Fruit fly (Drosophila melanogaster) whole organism, adult: ENCODE results near the gene htk.

Experiments used
- CG11617 ChIP-seq: fragments of 200-800 bp; sonication (Bioruptor generic); optimal IDR thresholded peaks from 2 replicates; lab custom pipeline; 2017; ENCODE audit warnings: mild to moderate bottlenecking, missing biosample characterization, missing genetic modification reagents, missing genetic modification characterization
- CG12768 ChIP-seq: fragments of 200-800 bp; sonication (Bioruptor generic); optimal IDR thresholded peaks from 2 replicates; lab custom pipeline; 2017; ENCODE audit warnings: missing biosample characterization, missing genetic modification characterization, mild to moderate bottlenecking, moderate library complexity, missing genetic modification reagents
- CG14711 ChIP-seq: fragments of 200-800 bp; sonication (Bioruptor generic); optimal IDR thresholded peaks from 2 replicates; lab custom pipeline; 2018; ENCODE audit warnings: missing biosample characterization, mild to moderate bottlenecking, missing genetic modification characterization, moderate library complexity
- CG1620 ChIP-seq: fragments of 200-800 bp; sonication (Bioruptor generic); optimal IDR thresholded peaks from 2 replicates; lab custom pipeline; 2016; ENCODE audit warnings: missing biosample characterization, missing genetic modification characterization
- CG33017 ChIP-seq: fragments of 200-800 bp; sonication (Bioruptor generic); optimal IDR thresholded peaks from 2 replicates; lab custom pipeline; 2018; ENCODE audit warnings: missing biosample characterization, mild to moderate bottlenecking, missing genetic modification characterization, moderate library complexity
- CG5204 ChIP-seq: fragments of 200-800 bp; sonication (Bioruptor generic); optimal IDR thresholded peaks from 2 replicates; lab custom pipeline; 2016; ENCODE audit warnings: missing biosample characterization, missing genetic modification characterization
- CG7045 ChIP-seq: fragments of 200-800 bp; sonication (Bioruptor generic); optimal IDR thresholded peaks from 2 replicates; lab custom pipeline; 2017; ENCODE audit warnings: missing biosample characterization, mild to moderate bottlenecking, missing genetic modification characterization
- CG7101 ChIP-seq: fragments of 200-800 bp; sonication (Bioruptor generic); optimal IDR thresholded peaks from 2 replicates; lab custom pipeline; 2018; ENCODE audit warnings: missing biosample characterization, mild to moderate bottlenecking, missing genetic modification characterization, moderate library complexity
- Clk ChIP-seq: fragments of 200-800 bp; sonication (Bioruptor generic); optimal IDR thresholded peaks from 2 replicates; lab custom pipeline; 2017; ENCODE audit warnings: missing biosample characterization, missing genetic modification characterization
- Crg-1 ChIP-seq: fragments of 200-800 bp; sonication (Bioruptor generic); optimal IDR thresholded peaks from 2 replicates; lab custom pipeline; 2016; ENCODE audit warnings: missing biosample characterization, missing genetic modification characterization
- Hr96 ChIP-seq: fragments of 200-800 bp; sonication (Bioruptor generic); optimal IDR thresholded peaks from 2 replicates; lab custom pipeline; 2016; ENCODE audit warnings: missing biosample characterization, missing genetic modification characterization
- Mnt ChIP-seq: fragments of 200-800 bp; sonication (Bioruptor generic); optimal IDR thresholded peaks from 2 replicates; lab custom pipeline; 2016; ENCODE audit warnings: missing biosample characterization, mild to moderate bottlenecking, missing genetic modification characterization
- bab1 ChIP-seq: fragments of 200-800 bp; sonication (Bioruptor generic); optimal IDR thresholded peaks from 3 replicates; lab custom pipeline; 2019; ENCODE audit warnings: missing biosample characterization, mild to moderate bottlenecking, missing genetic modification characterization, moderate library complexity
- cic ChIP-seq: fragments of 200-800 bp; sonication (Bioruptor generic); optimal IDR thresholded peaks from 2 replicates; lab custom pipeline; 2017; ENCODE audit warnings: missing biosample characterization, mild to moderate bottlenecking, missing genetic modification characterization, moderate library complexity
- cnc ChIP-seq, 2 experiments: fragments of >200 bp; optimal IDR thresholded peaks; 2 replicates each; lab custom pipeline; 2017
- kay ChIP-seq: fragments of 200-800 bp; sonication (Bioruptor generic); peaks from one replicate; lab custom pipeline; 2016; ENCODE audit warnings: missing biosample characterization, missing genetic modification characterization, borderline replicate concordance
- ovo ChIP-seq: fragments of 200-800 bp; sonication (Bioruptor generic); optimal IDR thresholded peaks from 2 replicates; lab custom pipeline; 2016; ENCODE audit warnings: missing biosample characterization, missing genetic modification characterization
- pad ChIP-seq: fragments of 200-800 bp; sonication (Bioruptor generic); optimal IDR thresholded peaks from 3 replicates; lab custom pipeline; 2017; ENCODE audit warnings: missing biosample characterization, missing genetic modification characterization, mild to moderate bottlenecking, moderate library complexity, missing genetic modification reagents
- tj ChIP-seq: fragments of 200-800 bp; sonication (Bioruptor generic); optimal IDR thresholded peaks from 3 replicates; lab custom pipeline; 2017; ENCODE audit warnings: missing biosample characterization, mild to moderate bottlenecking, missing genetic modification characterization, moderate library complexity
- toe ChIP-seq: fragments of 200-800 bp; sonication (Bioruptor generic); optimal IDR thresholded peaks from 2 replicates; lab custom pipeline; 2016; ENCODE audit warnings: missing biosample characterization, missing genetic modification characterization

htk gene

DNA sequence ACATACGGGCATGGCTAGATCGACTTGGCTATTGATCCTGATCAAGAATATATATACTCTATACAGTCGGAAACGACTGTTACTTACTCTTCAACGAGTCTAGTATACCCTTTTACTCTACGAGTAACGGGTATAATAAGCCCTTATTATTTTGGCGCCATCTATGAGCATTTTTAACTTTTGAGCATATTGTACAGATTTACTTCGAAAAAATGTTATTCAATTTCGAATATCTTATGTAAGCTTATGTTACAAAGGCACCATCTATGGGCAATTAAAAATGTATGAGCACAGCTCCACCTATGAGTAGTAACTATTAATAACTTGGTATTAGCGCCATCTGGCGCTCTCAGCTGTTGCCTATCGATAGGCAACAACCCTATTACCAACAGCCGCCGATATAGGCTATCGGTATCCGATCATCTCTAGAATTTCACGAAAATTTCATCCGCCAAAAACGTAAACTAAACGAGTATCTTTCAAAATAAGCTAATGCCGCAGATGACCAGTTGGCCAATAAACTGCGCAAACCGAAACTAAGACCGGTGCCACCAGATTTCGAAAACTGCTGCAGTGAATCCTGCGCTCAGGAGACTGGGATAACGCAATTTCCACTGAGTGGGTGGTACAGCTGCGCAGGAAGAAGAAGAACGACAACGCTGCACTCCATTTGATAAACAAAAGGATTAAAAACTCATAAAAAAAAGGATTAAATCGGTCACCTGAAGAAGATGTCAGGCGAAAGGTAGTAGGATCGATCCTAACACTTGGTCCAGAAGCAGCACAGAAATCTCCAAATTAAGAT lies at the start of gene htk:
Gene htk (plus strand): TSS at position 435 of the 805 bp plus-strand sequence.
- TF ChIP-seq CG12768 (GFP tag; lab: Kevin White, UChicago): no peak
- TF ChIP-seq CG11617 (GFP tag; lab: Kevin White, UChicago): peak; percentile 5
- TF ChIP-seq Crg-1: peak; percentile 70
- no peak for TF ChIP-seq kay (GFP tag; lab: Kevin White, UChicago)
- peak; percentile 78 for TF ChIP-seq bab1 (GFP tag; lab: Kevin White, UChicago)
- no peak for TF ChIP-seq cic (GFP tag; lab: Kevin White, UChicago)
- TF ChIP-seq CG7045: no peak
- peak; percentile 80 for TF ChIP-seq CG7101 (tag; lab: Kevin White, UChicago)
- TF ChIP-seq Hr96 (GFP tag; lab: Kevin White, UChicago): peak; percentile 61
- peak; percentile 60 for TF ChIP-seq pad (GFP tag; lab: Kevin White, UChicago)
- peak; percentile 23 for TF ChIP-seq tj (GFP tag; lab: Kevin White, UChicago)
- TF ChIP-seq CG1620 (GFP tag; lab: Kevin White, UChicago): peak; percentile 88
- no peak for TF ChIP-seq CG5204
- no peak for TF ChIP-seq cnc (optimal IDR thresholded peaks at IDR 0.05; lab: Kevin White, UChicago)
- TF ChIP-seq Clk: no peak
- TF ChIP-seq CG33017 (tag; lab: Kevin White, UChicago): no peak
- TF ChIP-seq Mnt: peak; percentile 70
- TF ChIP-seq toe (GFP tag; lab: Kevin White, UChicago): no peak
- peak; percentile 96 for TF ChIP-seq CG14711 (tag; lab: Kevin White, UChicago)
- TF ChIP-seq ovo (GFP tag; lab: Kevin White, UChicago): peak; percentile 77

DNA sequence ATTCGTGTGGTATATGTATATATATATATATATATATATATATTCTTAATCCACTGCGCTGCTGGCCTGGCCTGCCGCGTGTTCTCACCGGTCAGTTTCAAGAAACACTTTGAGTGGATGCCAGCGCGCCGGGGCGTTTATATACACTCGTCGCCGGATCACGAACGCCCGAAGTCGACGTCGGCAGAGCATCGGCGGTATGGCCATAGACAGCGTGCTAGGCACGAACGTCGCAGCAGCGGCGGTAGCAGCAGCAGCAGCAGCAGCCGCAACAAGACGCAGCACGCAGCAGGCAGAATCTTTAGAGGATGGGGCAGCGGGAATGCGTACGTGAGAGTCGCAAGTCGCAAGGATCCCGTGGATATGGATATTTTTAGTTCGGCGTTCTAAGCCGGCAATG lies 45.9 kb upstream of the htk start, which contains the start of gene bnb:
Gene bnb (minus strand): TSS at position 121 of the 400 bp plus-strand sequence.
- TF ChIP-seq CG33017 (tag; lab: Kevin White, UChicago) (no peak), tj (GFP tag; lab: Kevin White, UChicago) (no peak), CG12768 (GFP tag; lab: Kevin White, UChicago) (no peak), pad (GFP tag; lab: Kevin White, UChicago) (no peak), CG14711 (tag; lab: Kevin White, UChicago) (no peak), Clk (no peak), cnc (optimal IDR thresholded peaks at IDR 0.05; lab: Kevin White, UChicago) (no peak), toe (GFP tag; lab: Kevin White, UChicago) (no peak), ovo (GFP tag; lab: Kevin White, UChicago) (no peak), Crg-1 (no peak)

DNA sequence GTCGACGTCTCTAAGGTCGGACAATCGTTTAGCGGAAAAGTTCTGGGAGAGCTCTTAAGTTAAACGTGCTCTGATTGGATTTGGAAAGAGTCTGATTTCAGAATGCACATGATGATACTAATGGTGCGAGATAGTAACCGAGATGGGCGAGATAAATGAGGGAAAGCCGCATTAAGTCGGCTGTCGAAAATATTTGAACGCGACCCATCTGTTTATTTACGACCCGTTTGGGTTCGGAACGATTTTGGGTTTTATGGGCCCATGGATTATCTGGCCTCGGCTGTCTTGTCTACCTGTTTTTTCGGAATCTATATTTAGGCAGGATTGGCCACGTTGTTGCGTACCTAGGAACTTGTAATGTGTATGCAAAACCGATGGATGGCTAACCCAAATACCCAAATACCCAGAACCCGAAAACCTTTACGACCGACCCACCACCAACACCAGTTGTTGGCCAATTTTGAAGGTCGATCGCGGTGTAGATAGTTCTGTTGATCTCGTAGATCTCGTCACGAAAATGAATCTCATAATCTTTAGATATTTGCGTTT lies 44.1 kb upstream of the htk start:
- TF ChIP-seq bab1 (GFP tag; lab: Kevin White, UChicago) (no peak), tj (GFP tag; lab: Kevin White, UChicago) (no peak), cnc (optimal IDR thresholded peaks at IDR 0.05; lab: Kevin White, UChicago) (no peak), kay (GFP tag; lab: Kevin White, UChicago) (no peak), CG11617 (GFP tag; lab: Kevin White, UChicago) (no peak), CG7101 (tag; lab: Kevin White, UChicago) (no peak), CG1620 (GFP tag; lab: Kevin White, UChicago) (no peak), CG33017 (tag; lab: Kevin White, UChicago) (no peak), CG5204 (no peak), Hr96 (GFP tag; lab: Kevin White, UChicago) (no peak), Mnt (no peak), toe (GFP tag; lab: Kevin White, UChicago) (no peak), CG14711 (tag; lab: Kevin White, UChicago) (no peak), Crg-1 (no peak), CG12768 (GFP tag; lab: Kevin White, UChicago) (no peak), cic (GFP tag; lab: Kevin White, UChicago) (no peak), Clk (no peak), pad (GFP tag; lab: Kevin White, UChicago) (no peak)

DNA sequence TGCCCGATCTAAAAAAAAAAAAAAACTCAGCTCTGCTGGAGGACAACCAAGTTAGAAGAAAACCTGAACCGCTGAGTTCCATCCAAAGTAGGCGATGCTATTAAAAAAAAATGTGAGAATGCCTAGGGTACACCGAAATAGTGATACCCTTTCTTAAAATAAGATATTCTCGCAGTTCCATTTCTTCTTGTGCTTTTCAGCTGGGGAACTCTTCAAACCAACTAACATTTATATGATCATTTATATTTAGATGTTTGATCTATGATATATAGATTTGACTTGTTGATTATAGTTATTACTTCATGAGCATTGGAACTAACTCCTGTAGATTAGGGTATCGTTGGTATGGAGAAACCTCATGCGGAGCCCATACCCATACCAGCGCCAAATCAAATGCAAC lies 43.3 kb upstream of the htk start:
- no peak for TF ChIP-seq bab1 (GFP tag; lab: Kevin White, UChicago)
- TF ChIP-seq Crg-1: no peak

DNA sequence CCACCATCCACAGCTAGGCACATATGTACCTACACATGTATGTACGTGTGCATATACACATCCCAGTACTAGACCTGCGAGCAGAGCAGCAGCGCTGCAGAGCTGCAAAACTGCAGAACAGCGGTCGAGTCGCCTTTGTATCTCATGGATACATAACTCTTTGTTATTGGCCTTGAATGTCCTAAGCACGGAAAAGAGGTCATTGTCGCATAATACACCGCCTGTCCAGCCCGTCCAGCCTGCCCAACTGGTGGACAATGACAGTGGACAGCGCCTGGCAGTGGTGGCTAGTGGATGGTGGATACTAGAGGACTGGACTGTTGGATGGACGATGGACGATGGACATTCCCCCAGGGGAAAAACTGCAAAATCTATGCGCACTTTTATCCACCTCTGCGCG lies 42.2 kb upstream of the htk start:
- TF ChIP-seq CG11617 (GFP tag; lab: Kevin White, UChicago) (no peak), CG14711 (tag; lab: Kevin White, UChicago) (no peak), tj (GFP tag; lab: Kevin White, UChicago) (no peak), kay (GFP tag; lab: Kevin White, UChicago) (no peak), Crg-1 (no peak), CG1620 (GFP tag; lab: Kevin White, UChicago) (no peak), Mnt (no peak), CG7101 (tag; lab: Kevin White, UChicago) (no peak), CG33017 (tag; lab: Kevin White, UChicago) (no peak), CG5204 (no peak), bab1 (GFP tag; lab: Kevin White, UChicago) (no peak), CG7045 (no peak), CG12768 (GFP tag; lab: Kevin White, UChicago) (no peak)

DNA sequence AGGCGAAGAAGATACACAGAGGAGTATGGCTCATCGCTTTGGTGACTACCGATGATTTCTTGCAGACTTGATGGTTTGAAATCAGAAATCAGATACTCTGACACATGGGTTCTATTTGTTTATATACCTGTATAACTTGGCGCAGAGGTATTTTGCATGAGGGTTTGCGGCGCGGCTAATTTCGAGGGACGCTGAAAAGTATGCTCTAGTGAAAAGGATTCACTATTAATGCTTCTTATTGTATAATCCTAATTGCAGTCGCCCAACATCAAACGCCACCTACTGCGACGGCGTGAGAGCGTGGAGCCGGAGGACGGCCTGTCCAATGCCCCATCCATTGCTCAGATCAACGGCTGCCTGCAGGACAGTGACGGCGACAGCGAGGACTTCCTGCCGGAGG lies 38.4 kb upstream of the htk start:
- TF ChIP-seq ovo (GFP tag; lab: Kevin White, UChicago) (no peak), cnc (optimal IDR thresholded peaks at IDR 0.05; lab: Kevin White, UChicago) (no peak), CG11617 (GFP tag; lab: Kevin White, UChicago) (no peak), cic (GFP tag; lab: Kevin White, UChicago) (no peak), CG14711 (tag; lab: Kevin White, UChicago) (no peak), bab1 (GFP tag; lab: Kevin White, UChicago) (no peak), CG12768 (GFP tag; lab: Kevin White, UChicago) (no peak), CG7101 (tag; lab: Kevin White, UChicago) (no peak), CG7045 (no peak), Mnt (no peak), pad (GFP tag; lab: Kevin White, UChicago) (no peak), CG33017 (tag; lab: Kevin White, UChicago) (no peak), Crg-1 (no peak), Hr96 (GFP tag; lab: Kevin White, UChicago) (no peak), CG1620 (GFP tag; lab: Kevin White, UChicago) (no peak)
